Worm (Caenorhabditis elegans): ENCODE results near the gene B0554.7.
A peak's percentile ranks its signal among the peaks of the same experiment; 100 is the strongest.

B0554.7 gene

ce11 chrV:449130-449529 lies 8.3 kb upstream of the B0554.7 start, which contains the start of gene srh-35:
Gene srh-35 (minus strand): TSS chrV:449230.
- TF ChIP-seq lim-6 (tag; optimal IDR thresholded peaks at IDR 0.05) (no peak), madf-2 (tag; optimal IDR thresholded peaks at IDR 0.05) (no peak), ama-1 (optimal IDR thresholded peaks at IDR 0.05) (no peak), pha-4 (tag; optimal IDR thresholded peaks at IDR 0.05) (no peak), ceh-18 (tag; optimal IDR thresholded peaks at IDR 0.05) (no peak), dve-1 (tag; optimal IDR thresholded peaks at IDR 0.05) (no peak), sox-2 (GFP tag; IDR thresholded peaks at IDR 0.05) (no peak), fax-1 (tag; optimal IDR thresholded peaks at IDR 0.05) (no peak), sdc-2 (tag; optimal IDR thresholded peaks at IDR 0.05) (no peak), elt-4 (tag; optimal IDR thresholded peaks at IDR 0.05) (no peak), ceh-14 (tag; optimal IDR thresholded peaks at IDR 0.05) (no peak), fkh-10 (GFP tag; optimal IDR thresholded peaks at IDR 0.05) (no peak), tbx-7 (tag; optimal IDR thresholded peaks at IDR 0.05) (no peak), ceh-9 (tag; optimal IDR thresholded peaks at IDR 0.05) (no peak), ceh-31 (tag; optimal IDR thresholded peaks at IDR 0.05) (no peak), ttx-3 (tag; optimal IDR thresholded peaks at IDR 0.05) (no peak), Y22D7AL.16 (tag; optimal IDR thresholded peaks at IDR 0.05) (no peak), sox-4 (tag; optimal IDR thresholded peaks at IDR 0.05) (no peak), pax-1 (tag; optimal IDR thresholded peaks at IDR 0.05) (no peak), ceh-24 (tag; optimal IDR thresholded peaks at IDR 0.05) (no peak)

ce11 chrV:446988-447387 lies 6.2 kb upstream of the B0554.7 start:
- no peak for TF ChIP-seq nhr-11 (tag; optimal IDR thresholded peaks at IDR 0.05)
- peak; percentile 18 for TF ChIP-seq hlh-6 (tag; optimal IDR thresholded peaks at IDR 0.05)
- TF ChIP-seq ttx-3 (tag; optimal IDR thresholded peaks at IDR 0.05) = no peak
- no peak for TF ChIP-seq pqm-1 (tag; optimal IDR thresholded peaks at IDR 0.05)
- peak; percentile 6 for TF ChIP-seq dmd-4 (tag; optimal IDR thresholded peaks at IDR 0.05; ENCODE audit: borderline replicate concordance)
- no peak for TF ChIP-seq elt-4 (tag; optimal IDR thresholded peaks at IDR 0.05)
- TF ChIP-seq ceh-24 (tag; optimal IDR thresholded peaks at IDR 0.05) = no peak
- TF ChIP-seq sdc-2 (tag; optimal IDR thresholded peaks at IDR 0.05) = peak; percentile 20
- no peak for TF ChIP-seq ceh-18 (tag; optimal IDR thresholded peaks at IDR 0.05)
- TF ChIP-seq unc-86 (tag; optimal IDR thresholded peaks at IDR 0.05) = no peak
- no peak for TF ChIP-seq ztf-16 (tag; optimal IDR thresholded peaks at IDR 0.05)
- no peak for TF ChIP-seq pha-4 (tag; optimal IDR thresholded peaks at IDR 0.05)
- no peak for TF ChIP-seq C38D4.7 (GFP tag; optimal IDR thresholded peaks at IDR 0.05)
- no peak for TF ChIP-seq ceh-14 (tag; optimal IDR thresholded peaks at IDR 0.05)
- TF ChIP-seq fax-1 (tag; optimal IDR thresholded peaks at IDR 0.05) = no peak
- TF ChIP-seq ceh-45 (GFP tag; IDR thresholded peaks at IDR 0.05) = no peak

- no peak for TF ChIP-seq pqm-1 (tag; optimal IDR thresholded peaks at IDR 0.05)
- TF ChIP-seq ref-2 (tag; optimal IDR thresholded peaks at IDR 0.05) = no peak
- no peak for TF ChIP-seq pat-9 (tag; optimal IDR thresholded peaks at IDR 0.05)
- no peak for TF ChIP-seq sox-2 (GFP tag; IDR thresholded peaks at IDR 0.05)
- TF ChIP-seq unc-42 (tag; optimal IDR thresholded peaks at IDR 0.05) = no peak
- no peak for TF ChIP-seq ets-4 (tag; optimal IDR thresholded peaks at IDR 0.05)
- TF ChIP-seq lin-11 (tag; optimal IDR thresholded peaks at IDR 0.05) = no peak
- TF ChIP-seq K02D7.2 (tag; optimal IDR thresholded peaks at IDR 0.05) = no peak
- no peak for TF ChIP-seq dve-1 (tag; optimal IDR thresholded peaks at IDR 0.05)
- TF ChIP-seq ceh-19 (GFP tag; optimal IDR thresholded peaks at IDR 0.05) = no peak
- no peak for TF ChIP-seq npax-4 (tag; optimal IDR thresholded peaks at IDR 0.05)
- TF ChIP-seq fax-1 (tag; optimal IDR thresholded peaks at IDR 0.05) = no peak
- TF ChIP-seq ceh-45 (GFP tag; IDR thresholded peaks at IDR 0.05) = no peak
- TF ChIP-seq nhr-232 (tag; optimal IDR thresholded peaks at IDR 0.05) = no peak
- TF ChIP-seq ceh-31 (tag; optimal IDR thresholded peaks at IDR 0.05) = no peak
- no peak for TF ChIP-seq elt-4 (tag; optimal IDR thresholded peaks at IDR 0.05)
- TF ChIP-seq ceh-22 (tag; optimal IDR thresholded peaks at IDR 0.05) = no peak
- TF ChIP-seq unc-3 (GFP tag; conservative IDR thresholded peaks at IDR 0.05) = no peak
- TF ChIP-seq unc-3 (tag; optimal IDR thresholded peaks at IDR 0.05) = no peak
These were observed 5.8 kb upstream of the B0554.7 start, which contains the start of gene srh-34 for ce11 chrV:446574-446973. Gene srh-34 (minus strand): TSS chrV:446674.
